Worm (Caenorhabditis elegans) whole organism, late embryonic: ENCODE data around the gene F21C10.6.

Experiments used
- nfya-1 ChIP-seq: sonication (generic microtip); optimal IDR thresholded peaks from 2 replicates; lab custom pipeline; 2017; ENCODE audit warnings: missing genetic modification characterization, mild to moderate bottlenecking, missing compliant biosample characterization, antibody characterized with exemption, moderate library complexity
- pha-4 ChIP-seq: fragments of 150-350 bp; optimal IDR thresholded peaks from 2 replicates; lab custom pipeline; 2018; ENCODE audit warnings: missing biosample characterization, missing genetic modification reagents, missing genetic modification characterization
- pqm-1 ChIP-seq: sonication (generic microtip); optimal IDR thresholded peaks from 2 replicates; lab custom pipeline; 2016; ENCODE audit warnings: missing genetic modification characterization, missing compliant biosample characterization

DNA sequence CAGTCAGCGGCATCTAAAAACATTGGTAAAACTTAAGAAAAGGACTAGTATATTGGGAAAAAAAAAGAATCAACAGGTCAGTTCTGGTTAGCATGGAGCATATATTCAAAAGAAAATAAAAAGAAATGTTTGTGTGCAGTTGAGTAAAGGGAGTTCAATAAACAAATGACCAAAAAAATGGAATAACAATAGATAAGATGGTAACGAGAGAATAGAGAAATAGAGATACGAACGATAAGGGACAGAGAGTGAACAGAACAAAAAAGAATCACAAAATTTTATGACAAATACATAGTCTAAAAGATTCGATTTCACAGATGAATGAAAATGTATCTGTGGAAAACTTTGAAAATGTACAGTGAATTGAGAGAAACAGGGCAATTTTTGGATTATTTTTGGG is 48.7 kb downstream of the F21C10.6 start, which contains the start of gene gad-3:
- TF ChIP-seq nfya-1 (tag; lab: Kevin White, UChicago) (no peak), pqm-1 (tag; lab: Kevin White, UChicago) (no peak), pha-4 (tag; lab: Kevin White, UChicago) (no peak)
